Fruit fly (Drosophila melanogaster): Measurements from ENCODE around the gene chas.

chas gene

DNA sequence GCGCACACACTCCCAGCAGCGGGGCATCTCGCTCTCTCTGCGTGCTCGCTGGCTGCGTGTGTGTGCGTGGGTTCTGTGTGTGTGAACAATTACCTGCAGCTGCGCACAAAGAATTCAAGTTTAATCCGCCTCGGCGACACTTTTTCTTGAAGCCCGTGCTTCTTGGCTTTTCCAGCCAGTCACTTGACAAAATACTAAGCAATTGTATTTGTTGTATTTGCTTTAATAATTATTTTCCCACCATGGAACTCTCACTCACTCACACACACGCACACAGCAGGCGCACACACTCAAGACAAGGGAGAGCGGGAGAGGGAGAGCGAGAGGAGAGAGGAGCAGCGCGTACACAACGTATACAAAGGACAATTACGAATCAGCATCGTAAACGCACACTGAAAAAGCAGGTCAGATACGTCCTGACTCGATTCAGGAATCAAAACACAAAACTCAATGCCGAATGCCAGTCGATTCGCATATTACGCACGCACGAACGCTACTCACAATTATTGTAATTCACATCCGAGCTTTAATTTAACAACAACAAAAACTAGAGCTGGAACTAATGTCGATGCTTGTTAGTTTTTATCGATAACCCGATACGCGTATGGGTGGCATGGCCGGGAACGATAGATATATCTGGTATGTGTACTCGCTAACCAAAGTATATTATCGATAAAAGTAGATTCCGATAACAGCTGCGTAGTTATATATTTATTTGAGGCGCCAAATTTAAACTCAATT, 46.4 kb downstream of the chas start, which contains the start of gene RhoGAPp190:
RhoGAPp190 (minus strand) TSS at position 565 of the 741 bp plus-strand sequence.
- no peak for TF ChIP-seq pan (optimal IDR thresholded peaks at IDR 0.05)
- no peak for TF ChIP-seq usp (GFP tag; optimal IDR thresholded peaks at IDR 0.05)
- TF ChIP-seq psq (optimal IDR thresholded peaks at IDR 0.05), result no peak
- no peak for TF ChIP-seq EcR (GFP tag; optimal IDR thresholded peaks at IDR 0.05)
- TF ChIP-seq CG8478 (optimal IDR thresholded peaks at IDR 0.05), result peak; percentile 54
- TF ChIP-seq Dll (optimal IDR thresholded peaks at IDR 0.05), result peak; percentile 92

DNA sequence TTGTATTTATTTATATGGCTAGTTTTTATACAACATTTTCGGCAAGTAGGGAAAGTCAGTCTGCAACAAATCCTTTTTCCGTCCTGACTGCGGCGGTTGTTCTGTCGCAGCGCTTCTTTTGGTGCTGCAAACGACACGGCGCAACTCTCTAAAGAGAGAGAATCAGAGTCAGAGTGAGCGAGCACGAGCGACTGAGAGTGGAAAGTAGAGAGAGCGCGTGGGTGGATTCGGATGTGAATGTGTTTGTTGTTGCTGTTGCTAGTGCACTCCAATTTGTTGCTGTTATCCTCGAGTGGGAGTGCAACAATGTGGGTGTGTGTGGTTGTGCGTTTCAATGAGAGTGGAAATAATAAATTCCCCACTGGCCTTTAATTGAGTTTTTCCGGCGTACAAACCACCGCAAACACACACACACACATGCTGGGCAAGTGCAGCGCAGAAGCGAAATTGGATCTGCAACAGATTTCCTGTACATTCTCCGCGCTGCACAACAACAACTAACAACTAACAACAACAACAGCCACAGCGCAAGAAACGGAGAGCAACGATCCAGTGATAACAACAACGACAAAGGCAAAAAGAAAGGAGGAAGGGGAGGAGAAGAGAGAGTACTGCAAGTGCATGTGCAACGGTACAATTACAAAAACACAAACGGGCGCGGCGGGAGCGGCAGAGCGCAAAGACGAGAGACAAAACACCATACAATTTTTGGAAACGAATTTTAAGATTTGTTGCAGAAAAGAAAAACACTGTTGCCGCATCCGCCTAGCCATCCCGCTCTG, 47.1 kb downstream of the chas start:
- TF ChIP-seq Dll (optimal IDR thresholded peaks at IDR 0.05), result no peak
- TF ChIP-seq CG8478 (optimal IDR thresholded peaks at IDR 0.05), result peak; percentile 39

- TF ChIP-seq pan (optimal IDR thresholded peaks at IDR 0.05) (no peak), Dll (optimal IDR thresholded peaks at IDR 0.05) (no peak), usp (GFP tag; optimal IDR thresholded peaks at IDR 0.05) (no peak), CG8478 (optimal IDR thresholded peaks at IDR 0.05) (no peak), EcR (GFP tag; optimal IDR thresholded peaks at IDR 0.05) (no peak), psq (optimal IDR thresholded peaks at IDR 0.05) (no peak)
These were observed 57.7 kb downstream of the chas start for dm6 chrX:17640837-17641236.

DNA sequence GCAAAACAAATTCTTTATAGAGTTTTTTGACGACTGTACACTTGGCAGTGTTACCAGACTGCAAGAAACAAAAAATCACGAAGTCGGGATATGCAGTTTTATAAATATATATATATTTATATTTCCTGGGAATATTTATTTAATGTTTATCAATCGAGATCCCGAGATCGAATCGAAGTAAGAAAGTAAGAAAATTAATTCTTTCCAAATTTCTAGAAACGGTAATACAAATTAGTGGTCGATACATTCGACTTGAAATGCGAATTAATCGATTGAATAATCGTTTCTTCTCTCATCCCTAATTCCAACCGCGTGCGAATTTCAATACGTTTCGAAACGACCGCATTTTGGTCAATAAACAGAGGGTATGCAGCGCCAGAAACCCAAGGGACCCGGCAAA, 62.5 kb downstream of the chas start, which contains the start of the genes CG8289 and CG5800:
CG8289 (minus strand) TSS at position 44 of the 400 bp plus-strand sequence.
CG5800 (plus strand) TSS at position 281 of the 400 bp plus-strand sequence.
- TF ChIP-seq psq (optimal IDR thresholded peaks at IDR 0.05), result no peak
- no peak for TF ChIP-seq usp (GFP tag; optimal IDR thresholded peaks at IDR 0.05)
- no peak for TF ChIP-seq EcR (GFP tag; optimal IDR thresholded peaks at IDR 0.05)
- TF ChIP-seq Dll (optimal IDR thresholded peaks at IDR 0.05), result no peak
- no peak for TF ChIP-seq CG8478 (optimal IDR thresholded peaks at IDR 0.05)

dm6 chrX:17631996-17632612, 66.4 kb downstream of the chas start, which contains the start of the genes corolla and ND-24:
Gene corolla (minus strand): TSS chrX:17632047.
Gene ND-24 (plus strand): TSS chrX:17632089.
- TF ChIP-seq Dll (optimal IDR thresholded peaks at IDR 0.05) (no peak), EcR (GFP tag; optimal IDR thresholded peaks at IDR 0.05) (no peak), pan (optimal IDR thresholded peaks at IDR 0.05) (no peak), CG8478 (optimal IDR thresholded peaks at IDR 0.05) (no peak), usp (GFP tag; optimal IDR thresholded peaks at IDR 0.05) (no peak), psq (optimal IDR thresholded peaks at IDR 0.05) (no peak)

- TF ChIP-seq usp (GFP tag; optimal IDR thresholded peaks at IDR 0.05) (no peak), Dll (optimal IDR thresholded peaks at IDR 0.05) (no peak), CG8478 (optimal IDR thresholded peaks at IDR 0.05) (no peak), psq (optimal IDR thresholded peaks at IDR 0.05) (no peak), pan (optimal IDR thresholded peaks at IDR 0.05) (no peak), EcR (GFP tag; optimal IDR thresholded peaks at IDR 0.05) (no peak)
These were observed 69.2 kb downstream of the chas start, which contains the start of gene CG8326 for dm6 chrX:17629317-17629716. Gene CG8326 (minus strand): TSS chrX:17629492.

DNA sequence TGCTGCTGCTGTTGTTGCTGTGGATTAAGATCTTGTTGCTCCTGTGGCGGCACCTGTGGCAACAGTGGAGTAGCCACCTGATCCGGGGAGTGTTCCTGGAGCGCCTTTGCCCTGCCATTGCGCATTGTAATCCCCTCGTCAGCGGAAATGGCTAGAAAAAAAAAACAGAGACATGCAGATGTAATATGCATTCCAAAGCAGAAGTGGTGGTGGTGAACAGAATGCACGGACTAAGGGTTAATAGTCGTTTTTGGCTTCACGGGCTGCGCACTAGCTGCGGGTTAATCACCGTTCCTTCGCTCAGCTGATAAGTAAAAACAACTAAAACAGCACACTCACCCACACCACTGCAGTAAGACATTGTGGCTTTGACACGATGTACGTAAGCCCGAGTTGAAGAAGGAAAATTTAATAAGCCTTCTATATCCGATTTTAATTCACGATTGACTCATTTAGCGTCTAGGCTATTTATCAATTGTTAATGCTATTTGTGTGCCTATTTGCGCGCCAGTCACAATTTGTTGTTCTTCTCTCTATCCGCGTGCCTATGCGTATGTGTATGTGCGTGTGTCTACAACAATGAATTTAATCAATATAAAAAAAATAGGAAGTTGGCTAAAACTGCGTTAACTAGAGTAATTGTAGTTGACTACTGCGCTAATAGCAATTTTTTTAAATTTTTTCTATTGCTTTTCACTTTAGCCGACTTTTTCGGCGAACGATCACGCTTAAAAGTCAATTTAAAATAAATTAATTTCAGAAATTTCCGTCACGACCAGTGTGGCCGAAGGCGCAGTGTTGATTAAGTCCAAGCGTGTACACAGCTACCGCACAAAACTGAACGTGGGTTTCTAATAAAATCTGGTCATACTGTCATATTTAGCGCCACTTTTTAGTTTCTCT, 71.2 kb downstream of the chas start, which contains the start of gene stas:
stas (minus strand) TSS at position 806 of the 903 bp plus-strand sequence.
- TF ChIP-seq CG8478 (optimal IDR thresholded peaks at IDR 0.05), result no peak
- no peak for TF ChIP-seq usp (GFP tag; optimal IDR thresholded peaks at IDR 0.05)
- no peak for TF ChIP-seq EcR (GFP tag; optimal IDR thresholded peaks at IDR 0.05)
- no peak for TF ChIP-seq Dll (optimal IDR thresholded peaks at IDR 0.05)
- no peak for TF ChIP-seq pan (optimal IDR thresholded peaks at IDR 0.05)
- TF ChIP-seq psq (optimal IDR thresholded peaks at IDR 0.05), result no peak

dm6 chrX:17625833-17626232, 72.7 kb downstream of the chas start:
- no peak for TF ChIP-seq Dll (optimal IDR thresholded peaks at IDR 0.05)
- no peak for TF ChIP-seq pan (optimal IDR thresholded peaks at IDR 0.05)
- no peak for TF ChIP-seq CG8478 (optimal IDR thresholded peaks at IDR 0.05)
- TF ChIP-seq psq (optimal IDR thresholded peaks at IDR 0.05), result no peak
- no peak for TF ChIP-seq EcR (GFP tag; optimal IDR thresholded peaks at IDR 0.05)
- TF ChIP-seq usp (GFP tag; optimal IDR thresholded peaks at IDR 0.05), result no peak

dm6 chrX:17624983-17625401, 73.5 kb downstream of the chas start:
- TF ChIP-seq Dll (optimal IDR thresholded peaks at IDR 0.05) (no peak), CG8478 (optimal IDR thresholded peaks at IDR 0.05) (no peak), usp (GFP tag; optimal IDR thresholded peaks at IDR 0.05) (no peak), pan (optimal IDR thresholded peaks at IDR 0.05) (no peak)

dm6 chrX:17624223-17624982, 74.1 kb downstream of the chas start:
- no peak for TF ChIP-seq usp (GFP tag; optimal IDR thresholded peaks at IDR 0.05)
- no peak for TF ChIP-seq psq (optimal IDR thresholded peaks at IDR 0.05)
- TF ChIP-seq CG8478 (optimal IDR thresholded peaks at IDR 0.05), result no peak
- no peak for TF ChIP-seq pan (optimal IDR thresholded peaks at IDR 0.05)
- no peak for TF ChIP-seq EcR (GFP tag; optimal IDR thresholded peaks at IDR 0.05)
- no peak for TF ChIP-seq Dll (optimal IDR thresholded peaks at IDR 0.05)

All from whole organism.